Fruit fly (Drosophila melanogaster) whole organism, adult: Measurements from ENCODE around the gene BuGZ.

Experiments
- CG11617 ChIP-seq: fragments of 200-800 bp; sonication (Bioruptor generic); optimal IDR thresholded peaks from 2 replicates; lab custom pipeline; 2017; ENCODE audit warnings: mild to moderate bottlenecking, missing biosample characterization, missing genetic modification reagents, missing genetic modification characterization
- CG12768 ChIP-seq: fragments of 200-800 bp; sonication (Bioruptor generic); optimal IDR thresholded peaks from 2 replicates; lab custom pipeline; 2017; ENCODE audit warnings: missing biosample characterization, missing genetic modification characterization, mild to moderate bottlenecking, moderate library complexity, missing genetic modification reagents
- CG14711 ChIP-seq: fragments of 200-800 bp; sonication (Bioruptor generic); optimal IDR thresholded peaks from 2 replicates; lab custom pipeline; 2018; ENCODE audit warnings: missing biosample characterization, mild to moderate bottlenecking, missing genetic modification characterization, moderate library complexity
- CG1620 ChIP-seq: fragments of 200-800 bp; sonication (Bioruptor generic); optimal IDR thresholded peaks from 2 replicates; lab custom pipeline; 2016; ENCODE audit warnings: missing biosample characterization, missing genetic modification characterization
- CG33017 ChIP-seq: fragments of 200-800 bp; sonication (Bioruptor generic); optimal IDR thresholded peaks from 2 replicates; lab custom pipeline; 2018; ENCODE audit warnings: missing biosample characterization, mild to moderate bottlenecking, missing genetic modification characterization, moderate library complexity
- CG5204 ChIP-seq: fragments of 200-800 bp; sonication (Bioruptor generic); optimal IDR thresholded peaks from 2 replicates; lab custom pipeline; 2016; ENCODE audit warnings: missing biosample characterization, missing genetic modification characterization
- CG7045 ChIP-seq: fragments of 200-800 bp; sonication (Bioruptor generic); optimal IDR thresholded peaks from 2 replicates; lab custom pipeline; 2017; ENCODE audit warnings: missing biosample characterization, mild to moderate bottlenecking, missing genetic modification characterization
- CG7101 ChIP-seq: fragments of 200-800 bp; sonication (Bioruptor generic); optimal IDR thresholded peaks from 2 replicates; lab custom pipeline; 2018; ENCODE audit warnings: missing biosample characterization, mild to moderate bottlenecking, missing genetic modification characterization, moderate library complexity
- Clk ChIP-seq: fragments of 200-800 bp; sonication (Bioruptor generic); optimal IDR thresholded peaks from 2 replicates; lab custom pipeline; 2017; ENCODE audit warnings: missing biosample characterization, missing genetic modification characterization
- Crg-1 ChIP-seq: fragments of 200-800 bp; sonication (Bioruptor generic); optimal IDR thresholded peaks from 2 replicates; lab custom pipeline; 2016; ENCODE audit warnings: missing biosample characterization, missing genetic modification characterization
- Hr96 ChIP-seq: fragments of 200-800 bp; sonication (Bioruptor generic); optimal IDR thresholded peaks from 2 replicates; lab custom pipeline; 2016; ENCODE audit warnings: missing biosample characterization, missing genetic modification characterization
- Mnt ChIP-seq: fragments of 200-800 bp; sonication (Bioruptor generic); optimal IDR thresholded peaks from 2 replicates; lab custom pipeline; 2016; ENCODE audit warnings: missing biosample characterization, mild to moderate bottlenecking, missing genetic modification characterization
- bab1 ChIP-seq: fragments of 200-800 bp; sonication (Bioruptor generic); optimal IDR thresholded peaks from 3 replicates; lab custom pipeline; 2019; ENCODE audit warnings: missing biosample characterization, mild to moderate bottlenecking, missing genetic modification characterization, moderate library complexity
- cic ChIP-seq: fragments of 200-800 bp; sonication (Bioruptor generic); optimal IDR thresholded peaks from 2 replicates; lab custom pipeline; 2017; ENCODE audit warnings: missing biosample characterization, mild to moderate bottlenecking, missing genetic modification characterization, moderate library complexity
- cnc ChIP-seq, 2 experiments: fragments of >200 bp; optimal IDR thresholded peaks; 2 replicates each; lab custom pipeline; 2017
- kay ChIP-seq: fragments of 200-800 bp; sonication (Bioruptor generic); peaks from one replicate; lab custom pipeline; 2016; ENCODE audit warnings: missing biosample characterization, missing genetic modification characterization, borderline replicate concordance
- ovo ChIP-seq: fragments of 200-800 bp; sonication (Bioruptor generic); optimal IDR thresholded peaks from 2 replicates; lab custom pipeline; 2016; ENCODE audit warnings: missing biosample characterization, missing genetic modification characterization
- pad ChIP-seq: fragments of 200-800 bp; sonication (Bioruptor generic); optimal IDR thresholded peaks from 3 replicates; lab custom pipeline; 2017; ENCODE audit warnings: missing biosample characterization, missing genetic modification characterization, mild to moderate bottlenecking, moderate library complexity, missing genetic modification reagents
- tj ChIP-seq: fragments of 200-800 bp; sonication (Bioruptor generic); optimal IDR thresholded peaks from 3 replicates; lab custom pipeline; 2017; ENCODE audit warnings: missing biosample characterization, mild to moderate bottlenecking, missing genetic modification characterization, moderate library complexity
- toe ChIP-seq: fragments of 200-800 bp; sonication (Bioruptor generic); optimal IDR thresholded peaks from 2 replicates; lab custom pipeline; 2016; ENCODE audit warnings: missing biosample characterization, missing genetic modification characterization

Gene BuGZ

dm6 chr2L:16747145-16747544 is 3.9 kb downstream of the BuGZ start:
- TF ChIP-seq Hr96 (GFP tag; lab: Kevin White, UChicago): no peak

dm6 chr2L:16752340-16752739 is 9.1 kb downstream of the BuGZ start:
- no peak for TF ChIP-seq bab1 (GFP tag; lab: Kevin White, UChicago)
- TF ChIP-seq CG33017: no peak
- no peak for TF ChIP-seq Crg-1
- TF ChIP-seq Hr96 (GFP tag; lab: Kevin White, UChicago): no peak
- TF ChIP-seq tj (GFP tag; lab: Kevin White, UChicago): peak; percentile 59

- TF ChIP-seq CG1620 (GFP tag; lab: Kevin White, UChicago) (no peak), cic (GFP tag; lab: Kevin White, UChicago) (no peak), Mnt (GFP tag; lab: Kevin White, UChicago) (no peak), CG7045 (GFP tag; lab: Kevin White, UChicago) (no peak), pad (GFP tag; lab: Kevin White, UChicago) (no peak), Clk (no peak), toe (GFP tag; lab: Kevin White, UChicago) (no peak), kay (GFP tag; lab: Kevin White, UChicago) (no peak)
Measured at dm6 chr2L:16754074-16754473, 10.9 kb downstream of the BuGZ start, which contains the start of gene yellow-b. yellow-b (plus strand) TSS chr2L:16754336.

dm6 chr2L:16760504-16761417 is 17.6 kb downstream of the BuGZ start, which contains the start of gene ppk17:
ppk17 (minus strand) TSS chr2L:16760554.
- TF ChIP-seq Clk: no peak
- TF ChIP-seq Hr96 (GFP tag; lab: Kevin White, UChicago): no peak
- no peak for TF ChIP-seq CG14711 (tag; lab: Kevin White, UChicago)
- TF ChIP-seq CG1620 (GFP tag; lab: Kevin White, UChicago): no peak
- TF ChIP-seq kay (GFP tag; lab: Kevin White, UChicago): peak; percentile 32
- TF ChIP-seq pad (GFP tag; lab: Kevin White, UChicago): no peak
- TF ChIP-seq bab1 (GFP tag; lab: Kevin White, UChicago): no peak
- no peak for TF ChIP-seq Crg-1

dm6 chr2L:16761891-16762290 is 18.7 kb downstream of the BuGZ start:
- no peak for TF ChIP-seq CG11617 (GFP tag; lab: Kevin White, UChicago)
- TF ChIP-seq CG33017: no peak
- TF ChIP-seq toe (GFP tag; lab: Kevin White, UChicago): no peak
- no peak for TF ChIP-seq Mnt (GFP tag; lab: Kevin White, UChicago)
- no peak for TF ChIP-seq kay (GFP tag; lab: Kevin White, UChicago)
- TF ChIP-seq CG7101: no peak
- TF ChIP-seq Hr96 (GFP tag; lab: Kevin White, UChicago): no peak
- no peak for TF ChIP-seq cic (GFP tag; lab: Kevin White, UChicago)
- no peak for TF ChIP-seq Crg-1
- TF ChIP-seq CG7045 (GFP tag; lab: Kevin White, UChicago): no peak
- TF ChIP-seq Clk: no peak
- no peak for TF ChIP-seq tj (GFP tag; lab: Kevin White, UChicago)
- no peak for TF ChIP-seq ovo (GFP tag; lab: Kevin White, UChicago)

dm6 chr2L:16764480-16764879 is 21.3 kb downstream of the BuGZ start:
- TF ChIP-seq CG14711 (tag; lab: Kevin White, UChicago) (no peak), kay (GFP tag; lab: Kevin White, UChicago) (no peak), pad (GFP tag; lab: Kevin White, UChicago) (no peak), bab1 (GFP tag; lab: Kevin White, UChicago) (no peak), CG7101 (no peak), Mnt (GFP tag; lab: Kevin White, UChicago) (no peak), CG1620 (GFP tag; lab: Kevin White, UChicago) (no peak), Hr96 (GFP tag; lab: Kevin White, UChicago) (no peak), CG33017 (no peak), CG7045 (GFP tag; lab: Kevin White, UChicago) (no peak), toe (GFP tag; lab: Kevin White, UChicago) (no peak), tj (GFP tag; lab: Kevin White, UChicago) (no peak), cic (GFP tag; lab: Kevin White, UChicago) (no peak)

dm6 chr2L:16766070-16766752 is 23.0 kb downstream of the BuGZ start, which contains the start of gene Mhc:
Mhc (plus strand) TSS chr2L:16766566.
- no peak for TF ChIP-seq kay (GFP tag; lab: Kevin White, UChicago)
- no peak for TF ChIP-seq cnc (optimal IDR thresholded peaks at IDR 0.05; lab: Kevin White, UChicago)
- TF ChIP-seq CG12768 (GFP tag; lab: Kevin White, UChicago): no peak
- no peak for TF ChIP-seq bab1 (GFP tag; lab: Kevin White, UChicago)
- no peak for TF ChIP-seq pad (GFP tag; lab: Kevin White, UChicago)
- TF ChIP-seq Clk: no peak
- no peak for TF ChIP-seq Hr96 (GFP tag; lab: Kevin White, UChicago)
- TF ChIP-seq toe (GFP tag; lab: Kevin White, UChicago): no peak
- TF ChIP-seq ovo (GFP tag; lab: Kevin White, UChicago): no peak
- no peak for TF ChIP-seq Mnt (GFP tag; lab: Kevin White, UChicago)
- no peak for TF ChIP-seq CG11617 (GFP tag; lab: Kevin White, UChicago)
- TF ChIP-seq CG1620 (GFP tag; lab: Kevin White, UChicago): no peak
- no peak for TF ChIP-seq CG7101
- TF ChIP-seq Crg-1: no peak
- no peak for TF ChIP-seq CG33017
- TF ChIP-seq tj (GFP tag; lab: Kevin White, UChicago): no peak
- TF ChIP-seq CG14711 (tag; lab: Kevin White, UChicago): no peak
- TF ChIP-seq CG5204 (GFP tag; lab: Kevin White, UChicago): no peak
- no peak for TF ChIP-seq cic (GFP tag; lab: Kevin White, UChicago)
- TF ChIP-seq CG7045 (GFP tag; lab: Kevin White, UChicago): no peak
